Fruit fly (Drosophila melanogaster): ENCODE results near the gene CG17026.

CG17026 gene

dm6 chr3L:15982783-15983432 lies 7.7 kb downstream of the CG17026 start, which contains the start of the genes brm and Arl1 (continued):
- TF ChIP-seq ato (GFP tag; IDR thresholded peaks at IDR 0.05; ENCODE audit: partially characterized antibody) (no peak), CG32767 (GFP tag; IDR thresholded peaks at IDR 0.05) (peak; percentile 99), Doc2 (GFP tag; IDR thresholded peaks at IDR 0.05) (peak; percentile 96), tin (GFP tag; optimal IDR thresholded peaks at IDR 0.05) (peak; percentile 98), exex (tag; optimal IDR thresholded peaks at IDR 0.05) (peak; percentile 94), gcm (GFP tag; optimal IDR thresholded peaks at IDR 0.05) (peak; percentile 94), grau (tag; optimal IDR thresholded peaks at IDR 0.05) (peak; percentile 98), Mrtf (GFP tag; IDR thresholded peaks at IDR 0.05) (peak; percentile 99), nmo (GFP tag; optimal IDR thresholded peaks at IDR 0.05) (peak; percentile 99), CG11504 (tag; optimal IDR thresholded peaks at IDR 0.05) (peak; percentile 97), MTF-1 (GFP tag; optimal IDR thresholded peaks at IDR 0.05; ENCODE audit: borderline replicate concordance) (peak; percentile 90), MBD-R2 (GFP tag; IDR thresholded peaks at IDR 0.05) (peak; percentile 100), chif (GFP tag; optimal IDR thresholded peaks at IDR 0.05) (peak; percentile 58 to 87), ase (GFP tag; IDR thresholded peaks at IDR 0.05) (peak; percentile 99), sr (GFP tag; IDR thresholded peaks at IDR 0.05) (peak; percentile 95), CG34376 (GFP tag; optimal IDR thresholded peaks at IDR 0.05) (peak; percentile 99), CG43689 (GFP tag; IDR thresholded peaks at IDR 0.05) (peak; percentile 96), tgo (GFP tag; IDR thresholded peaks at IDR 0.05) (peak; percentile 99), NfI (GFP tag; optimal IDR thresholded peaks at IDR 0.05) (peak; percentile 99), kah (GFP tag; optimal IDR thresholded peaks at IDR 0.05) (peak; percentile 92), pfk (GFP tag; optimal IDR thresholded peaks at IDR 0.05) (peak; percentile 82), bsh (GFP tag; optimal IDR thresholded peaks at IDR 0.05) (peak; percentile 80 to 98), seq (GFP tag; IDR thresholded peaks at IDR 0.05) (peak; percentile 98), pzg (GFP tag; optimal IDR thresholded peaks at IDR 0.05) (peak; percentile 67), mld (GFP tag; IDR thresholded peaks at IDR 0.05; ENCODE audit: partially characterized antibody) (no peak), hkb (optimal IDR thresholded peaks at IDR 0.05) (no peak), hkb (GFP tag; IDR thresholded peaks at IDR 0.05) (peak; percentile 99), CG3847 (GFP tag; IDR thresholded peaks at IDR 0.05) (peak; percentile 100), hbn (GFP tag; IDR thresholded peaks at IDR 0.05; ENCODE audit: partially characterized antibody) (peak; percentile 14; the same call in 1 of the 2 replicates), ems (GFP tag; optimal IDR thresholded peaks at IDR 0.05) (peak; percentile 94), esg (GFP tag; conservative IDR thresholded peaks at IDR 0.05) (peak; percentile 99), TFAM (GFP tag; optimal IDR thresholded peaks at IDR 0.05) (peak; percentile 80), Blimp-1 (GFP tag; optimal IDR thresholded peaks at IDR 0.05) (peak; percentile 95), Sry-δ (GFP tag; optimal IDR thresholded peaks at IDR 0.05) (peak; percentile 63), ham (GFP tag; IDR thresholded peaks at IDR 0.05) (peak; percentile 98), CG18262 (tag; optimal IDR thresholded peaks at IDR 0.05) (peak; percentile 97), CG6791 (GFP tag; IDR thresholded peaks at IDR 0.05; ENCODE audit: partially characterized antibody) (0 out of 3 replicates have a peak, but pooled peaks have one; percentile 19), B-H1 (GFP tag; IDR thresholded peaks at IDR 0.05) (peak; percentile 99), Rx (GFP tag; IDR thresholded peaks at IDR 0.05) (peak; percentile 99), CG7963 (GFP tag; IDR thresholded peaks at IDR 0.05; ENCODE audit: partially characterized antibody) (no peak), amos (GFP tag; IDR thresholded peaks at IDR 0.05; ENCODE audit: partially characterized antibody) (peak; percentile 40; the same call in 1 of the 2 replicates), zen (tag; optimal IDR thresholded peaks at IDR 0.05) (peak; percentile 98), Lim3 (GFP tag; IDR thresholded peaks at IDR 0.05) (peak; percentile 95), CG11695 (GFP tag; IDR thresholded peaks at IDR 0.05) (peak; percentile 98), CG16863 (GFP tag; optimal IDR thresholded peaks at IDR 0.05) (peak; percentile 67), CG12104 (GFP tag; optimal IDR thresholded peaks at IDR 0.05) (peak; percentile 98), grn (GFP tag; optimal IDR thresholded peaks at IDR 0.05) (peak; percentile 65)

Data from whole organism, embryonic.